Worm (Caenorhabditis elegans) whole organism, L2 larva: ENCODE measurements around the gene C25G4.8.

ENCODE experiments used
- Y55F3AM.14 ChIP-seq: fragments of 200-800 bp; sonication (Bioruptor generic); optimal IDR thresholded peaks from 2 replicates; lab custom pipeline; 2018; ENCODE audit warnings: mild to moderate bottlenecking, missing genetic modification characterization, missing compliant biosample characterization
- egl-27 ChIP-seq: sonication (generic microtip); optimal IDR thresholded peaks from 3 replicates; lab custom pipeline; 2017; ENCODE audit warnings: missing biosample characterization, missing genetic modification reagents, missing genetic modification characterization
- elt-3 ChIP-seq: sonication (generic microtip); optimal IDR thresholded peaks from 2 replicates; lab custom pipeline; 2017; ENCODE audit warnings: missing biosample characterization, missing genetic modification characterization
- nhr-11 ChIP-seq: fragments of 150-350 bp; optimal IDR thresholded peaks from 2 replicates; lab custom pipeline; 2014; ENCODE audit warnings: missing biosample characterization, missing genetic modification characterization
- nhr-23 ChIP-seq: fragments of 150-350 bp; optimal IDR thresholded peaks from 2 replicates; lab custom pipeline; 2014; ENCODE audit warnings: missing biosample characterization, missing genetic modification reagents, missing genetic modification characterization
- nhr-237 ChIP-seq: fragments of 150-350 bp; optimal IDR thresholded peaks from 2 replicates; lab custom pipeline; 2014; ENCODE audit warnings: missing biosample characterization, missing genetic modification characterization
- nhr-77 ChIP-seq: fragments of 150-350 bp; optimal IDR thresholded peaks from 2 replicates; lab custom pipeline; 2014; ENCODE audit warnings: missing biosample characterization, missing genetic modification characterization
- snpc-4 ChIP-seq: fragments of 150-350 bp; optimal IDR thresholded peaks from 2 replicates; lab custom pipeline; 2014; ENCODE audit warnings: missing biosample characterization, missing genetic modification characterization
- unc-55 ChIP-seq: fragments of 150-350 bp; sonication (generic microtip); optimal IDR thresholded peaks from 3 replicates; lab custom pipeline; 2014; ENCODE audit warnings: missing biosample characterization, missing genetic modification reagents, missing genetic modification characterization
- unc-62 ChIP-seq: fragments of 150-350 bp; optimal IDR thresholded peaks from 2 replicates; lab custom pipeline; 2014; ENCODE audit warnings: missing biosample characterization, missing genetic modification reagents, missing genetic modification characterization

DNA sequence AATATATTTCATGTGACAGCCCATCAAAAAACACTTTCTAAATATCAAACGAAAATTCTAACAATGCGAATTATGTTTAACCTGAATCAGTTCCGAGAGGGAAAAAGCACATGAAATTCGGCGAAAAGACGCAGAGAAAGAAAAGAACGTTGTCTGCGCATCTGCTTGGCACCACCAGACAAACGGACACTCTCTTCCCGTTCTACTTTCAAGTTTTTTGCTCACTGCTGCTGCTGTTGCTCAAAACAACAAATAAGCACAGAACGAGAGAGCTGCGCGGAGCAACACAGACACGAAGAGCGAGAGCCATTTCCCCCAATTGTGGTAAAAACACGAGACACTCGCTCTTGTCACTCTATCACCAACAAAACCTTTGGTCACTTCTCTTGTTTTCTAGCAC lies 1.6 kb upstream of the C25G4.8 start:
- TF ChIP-seq elt-3 (tag; lab: Kevin White, UChicago) (no peak), egl-27 (tag; lab: Kevin White, UChicago) (no peak), nhr-237 (tag; lab: Kevin White, UChicago) (no peak), Y55F3AM.14 (GFP tag; lab: Kevin White, UChicago) (no peak), nhr-11 (tag; lab: Kevin White, UChicago) (no peak), nhr-77 (tag; lab: Kevin White, UChicago) (no peak), nhr-23 (tag; lab: Kevin White, UChicago) (no peak), unc-55 (GFP tag; lab: Kevin White, UChicago) (peak; percentile 63), snpc-4 (tag; lab: Kevin White, UChicago) (no peak), unc-62 (GFP tag; lab: Kevin White, UChicago) (no peak)
